Worm (Caenorhabditis elegans): Measurements from ENCODE around the gene F35E12.6.

ce11 chrV:13707295-13707694 lies 28.8 kb downstream of the F35E12.6 start, which contains the start of gene hlh-34:
- no peak for TF ChIP-seq W03F9.2 (tag; optimal IDR thresholded peaks at IDR 0.05)
- TF ChIP-seq dao-5 (tag; optimal IDR thresholded peaks at IDR 0.05) = no peak
- no peak for TF ChIP-seq him-1 (tag; optimal IDR thresholded peaks at IDR 0.05)
